Worm (Caenorhabditis elegans): ENCODE results near the gene C55C3.73.

DNA sequence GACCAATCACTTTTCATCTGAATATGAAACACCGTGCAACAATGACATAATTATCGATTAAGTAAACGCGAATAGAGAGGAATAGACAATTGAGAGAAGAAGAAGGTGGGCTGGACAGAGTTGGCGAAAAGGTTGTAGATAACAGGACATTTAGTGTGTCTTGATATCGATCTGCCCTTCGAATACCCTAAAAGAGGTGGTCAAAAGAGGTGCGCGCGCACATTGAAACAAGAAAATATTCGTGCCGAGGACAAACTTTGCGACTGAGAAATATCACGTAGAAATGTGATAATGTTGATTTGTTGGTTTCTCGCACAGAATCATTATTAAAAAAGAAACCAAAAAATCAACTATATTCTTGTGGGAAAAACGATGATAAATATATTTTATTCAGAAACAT lies 46.6 kb upstream of the C55C3.73 start:
- TF ChIP-seq sptf-1 (tag; optimal IDR thresholded peaks at IDR 0.05) (no peak), ceh-82 (tag; optimal IDR thresholded peaks at IDR 0.05) (no peak), nhr-12 (tag; optimal IDR thresholded peaks at IDR 0.05) (no peak), nhr-71 (tag; optimal IDR thresholded peaks at IDR 0.05) (peak; percentile 48), aha-1 (tag; optimal IDR thresholded peaks at IDR 0.05) (no peak), lir-3 (tag; optimal IDR thresholded peaks at IDR 0.05; ENCODE audit: poor library complexity) (no peak), tbx-2 (tag; optimal IDR thresholded peaks at IDR 0.05) (peak; percentile 24), ces-1 (GFP tag; optimal IDR thresholded peaks at IDR 0.05) (no peak)

All from whole organism, L1 larva.